Worm (Caenorhabditis elegans) whole organism, L4 larva: ENCODE data around the gene vab-3.

Experiments used
- D1046.2 ChIP-seq: fragments of 200-800 bp; sonication (Bioruptor generic); IDR thresholded peaks from 2 replicates; pipeline ENCODE4 v1.3.6; 2022; ENCODE audit warnings: missing genetic modification characterization, missing compliant biosample characterization
- F37D6.2 ChIP-seq: sonication (generic microtip); optimal IDR thresholded peaks from 2 replicates; lab custom pipeline; 2016; ENCODE audit warnings: mild to moderate bottlenecking, missing genetic modification characterization, missing compliant biosample characterization
- Y105C5A.15 ChIP-seq: fragments of 200-800 bp; sonication (Bioruptor generic); IDR thresholded peaks from 2 replicates; pipeline ENCODE4 v1.3.6; 2022; ENCODE audit warnings: missing genetic modification characterization, missing compliant biosample characterization
- daf-16 ChIP-seq, 3 experiments: sonication (generic microtip); optimal IDR thresholded peaks; 2 replicates each; lab custom pipeline; 2016 to 2017; ENCODE audit warnings: missing genetic modification characterization in 3 of 3, missing genetic modification reagents in 3 of 3, mild to moderate bottlenecking in 2 of 3, missing compliant biosample characterization in 2 of 3, missing biosample characterization in 1 of 3, moderate library complexity in 1 of 3
- dmd-6 ChIP-seq: fragments of 200-800 bp; sonication (Bioruptor generic); IDR thresholded peaks from 2 replicates; pipeline ENCODE4 v1.3.6; 2022; ENCODE audit warnings: missing genetic modification reagents, missing genetic modification characterization, missing compliant biosample characterization
- dpl-1 ChIP-seq: fragments of 150-350 bp; optimal IDR thresholded peaks from 2 replicates; lab custom pipeline; 2014; ENCODE audit warnings: missing biosample characterization, missing genetic modification reagents, missing genetic modification characterization
- dve-1 ChIP-seq: sonication (generic microtip); optimal IDR thresholded peaks from 2 replicates; lab custom pipeline; 2017; ENCODE audit warnings: antibody characterized with exemption, mild to moderate bottlenecking, missing genetic modification characterization, missing compliant biosample characterization; ENCODE audit not compliant: insufficient read depth
- egl-43 ChIP-seq: fragments of 200-800 bp; sonication (Bioruptor generic); IDR thresholded peaks from 2 replicates; pipeline ENCODE4 v1.3.6; 2022; ENCODE audit warnings: missing genetic modification reagents, missing genetic modification characterization, missing compliant biosample characterization
- fos-1 ChIP-seq: fragments of 150-350 bp; optimal IDR thresholded peaks from 2 replicates; lab custom pipeline; 2014; ENCODE audit warnings: missing biosample characterization, missing genetic modification characterization
- hif-1 ChIP-seq, 2 experiments: sonication (generic microtip); optimal IDR thresholded peaks; 2 replicates each; lab custom pipeline; 2016 to 2017; ENCODE audit warnings: missing compliant biosample characterization in 2 of 2, missing genetic modification characterization in 2 of 2, missing genetic modification reagents in 2 of 2, missing genotype in 2 of 2, mild to moderate bottlenecking in 1 of 2
- hlh-11 ChIP-seq: fragments of 200-800 bp; sonication (Bioruptor generic); optimal IDR thresholded peaks from 2 replicates; lab custom pipeline; 2018; ENCODE audit warnings: mild to moderate bottlenecking, missing genetic modification characterization, missing compliant biosample characterization
- hlh-30 ChIP-seq: sonication (generic microtip); optimal IDR thresholded peaks from 2 replicates; lab custom pipeline; 2017; ENCODE audit warnings: antibody characterized with exemption, mild to moderate bottlenecking, missing genetic modification characterization, missing compliant biosample characterization; ENCODE audit not compliant: insufficient read depth
- lin-1 ChIP-seq: fragments of 200-800 bp; sonication (Bioruptor generic); IDR thresholded peaks from 2 replicates; pipeline ENCODE4 v1.3.6; 2022; ENCODE audit warnings: missing genetic modification reagents, missing genetic modification characterization, missing compliant biosample characterization
- lin-39 ChIP-seq: fragments of 150-350 bp; optimal IDR thresholded peaks from 2 replicates; lab custom pipeline; 2014; ENCODE audit warnings: missing biosample characterization, missing genetic modification reagents, missing genetic modification characterization
- mxl-3 ChIP-seq: fragments of 200-800 bp; sonication (Bioruptor generic); optimal IDR thresholded peaks from 2 replicates; lab custom pipeline; 2018; ENCODE audit warnings: mild to moderate bottlenecking, missing genetic modification characterization, missing compliant biosample characterization
- nhr-237 ChIP-seq: sonication (generic microtip); optimal IDR thresholded peaks from 2 replicates; lab custom pipeline; 2017; ENCODE audit warnings: missing biosample characterization, missing genetic modification characterization
- nhr-28 ChIP-seq: fragments of 150-350 bp; optimal IDR thresholded peaks from 2 replicates; lab custom pipeline; 2014; ENCODE audit warnings: missing biosample characterization, missing genetic modification characterization
- nhr-41 ChIP-seq: fragments of 200-800 bp; sonication (Bioruptor generic); IDR thresholded peaks from 2 replicates; pipeline ENCODE4 v1.3.6; 2022; ENCODE audit warnings: missing genetic modification reagents, missing genetic modification characterization, missing compliant biosample characterization
- nhr-48 ChIP-seq: sonication (generic microtip); optimal IDR thresholded peaks from 2 replicates; lab custom pipeline; 2016; ENCODE audit warnings: mild to moderate bottlenecking, missing genetic modification characterization, missing compliant biosample characterization
- nhr-77 ChIP-seq: fragments of 150-350 bp; optimal IDR thresholded peaks from 2 replicates; lab custom pipeline; 2014; ENCODE audit warnings: missing biosample characterization, missing genetic modification characterization
- pqm-1 ChIP-seq: sonication (generic microtip); optimal IDR thresholded peaks from 2 replicates; lab custom pipeline; 2017; ENCODE audit warnings: missing biosample characterization, missing genetic modification characterization
- skn-1 ChIP-seq: fragments of 150-350 bp; optimal IDR thresholded peaks from 2 replicates; lab custom pipeline; 2014; ENCODE audit warnings: missing biosample characterization, missing genetic modification characterization
- snpc-1.2 ChIP-seq: fragments of 200-800 bp; sonication (Bioruptor generic); IDR thresholded peaks from 2 replicates; pipeline ENCODE4 v1.3.6; 2022; ENCODE audit warnings: missing genetic modification reagents, missing genetic modification characterization, missing compliant biosample characterization
- unc-62 ChIP-seq, 3 experiments: fragments of 150-350 bp in 1 of 3; sonication (generic microtip); optimal IDR thresholded peaks in 2 of 3; peaks in 1 of 3; 1 replicate in 1 of 3; 2 replicates in 2 of 3; lab custom pipeline; 2014 to 2017; ENCODE audit warnings: missing biosample characterization in 3 of 3, missing genetic modification characterization in 3 of 3, missing genetic modification reagents in 3 of 3, missing genotype in 1 of 3
- zag-1 ChIP-seq: fragments of 150-350 bp; optimal IDR thresholded peaks from 2 replicates; lab custom pipeline; 2014; ENCODE audit warnings: missing biosample characterization, missing genetic modification characterization
- zip-11 ChIP-seq: fragments of 200-800 bp; sonication (Bioruptor generic); IDR thresholded peaks from 2 replicates; pipeline ENCODE4 v1.3.6; 2022; ENCODE audit warnings: missing genetic modification characterization, missing compliant biosample characterization
- ztf-7 ChIP-seq: fragments of 150-350 bp; optimal IDR thresholded peaks from 2 replicates; lab custom pipeline; 2014; ENCODE audit warnings: missing biosample characterization, missing genetic modification characterization

Gene vab-3

ce11 chrX:10533447-10533846 lies 33.8 kb downstream of the vab-3 start, which contains the start of gene glo-3 (continued):
- TF ChIP-seq Y105C5A.15 (no peak), zag-1 (no peak), nhr-48 (no peak), fos-1 (tag; lab: Kevin White, UChicago) (no peak), dpl-1 (no peak), skn-1 (no peak), lin-1 (no peak), mxl-3 (GFP tag; lab: Kevin White, UChicago) (no peak), nhr-28 (tag; lab: Kevin White, UChicago) (peak; percentile 26)

DNA sequence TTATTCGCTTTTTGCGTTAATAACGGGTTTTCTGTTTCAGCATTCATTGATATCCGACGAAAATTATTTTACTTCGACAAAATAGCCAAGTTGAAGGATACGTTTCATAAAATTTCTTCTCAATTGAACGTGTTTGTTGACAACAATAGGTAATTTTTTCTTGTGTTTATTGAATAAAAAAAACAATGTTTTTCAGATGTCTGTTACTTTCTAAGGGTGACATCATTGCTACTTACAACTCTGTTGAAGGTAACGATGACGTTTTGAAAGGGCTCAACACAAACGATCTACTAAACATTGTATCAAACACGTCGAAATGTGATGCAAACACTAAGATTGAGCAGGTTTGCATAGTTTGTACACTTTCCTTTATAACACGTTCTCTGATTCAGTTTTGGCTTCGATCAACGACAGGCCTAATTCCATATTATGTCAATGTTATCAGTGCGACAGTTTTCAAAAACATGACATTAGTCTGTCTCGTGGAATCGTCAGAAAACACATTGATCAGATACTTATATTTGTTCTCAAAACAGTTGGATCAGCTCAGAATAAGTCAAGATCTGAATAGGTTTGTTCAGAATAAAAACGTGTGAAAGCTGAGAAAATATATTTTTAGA lies 35.0 kb downstream of the vab-3 start:
- TF ChIP-seq daf-16 (GFP tag; optimal IDR thresholded peaks at IDR 0.05; lab: Kevin White, UChicago) (no peak), daf-16 (tag; optimal IDR thresholded peaks at IDR 0.05; lab: Kevin White, UChicago) (peak; percentile 46), unc-62 (GFP tag; optimal IDR thresholded peaks at IDR 0.05 in 1 of 2; lab: Kevin White, UChicago) (peak in 1 of 2 experiments; percentile 73), unc-62 (tag; optimal IDR thresholded peaks at IDR 0.05; lab: Kevin White, UChicago) (no peak), D1046.2 (GFP tag; lab: Robert Waterston, UW) (no peak), hif-1 (tag; optimal IDR thresholded peaks at IDR 0.05; lab: Kevin White, UChicago) (peak in 1 of 2 experiments; percentile 28), dve-1 (tag; lab: Kevin White, UChicago) (peak; percentile 50), hlh-11 (peak; percentile 37), ztf-7 (tag; lab: Kevin White, UChicago) (no peak), dmd-6 (GFP tag; lab: Robert Waterston, UW) (peak; percentile 31; the same call in 1 of the 2 replicates), hlh-30 (tag; lab: Kevin White, UChicago) (peak; percentile 18), egl-43 (GFP tag; lab: Robert Waterston, UW) (no peak)

ce11 chrX:10541789-10542188 lies 42.1 kb downstream of the vab-3 start:
- no peak for TF ChIP-seq lin-39 (tag; lab: Kevin White, UChicago)
- no peak for TF ChIP-seq nhr-237 (tag; lab: Kevin White, UChicago)
- TF ChIP-seq unc-62 (GFP tag; optimal IDR thresholded peaks at IDR 0.05 in 1 of 2; lab: Kevin White, UChicago): peak in 1 of 2 experiments; percentile 93
- no peak for TF ChIP-seq unc-62 (tag; optimal IDR thresholded peaks at IDR 0.05; lab: Kevin White, UChicago)
- no peak for TF ChIP-seq nhr-41

DNA sequence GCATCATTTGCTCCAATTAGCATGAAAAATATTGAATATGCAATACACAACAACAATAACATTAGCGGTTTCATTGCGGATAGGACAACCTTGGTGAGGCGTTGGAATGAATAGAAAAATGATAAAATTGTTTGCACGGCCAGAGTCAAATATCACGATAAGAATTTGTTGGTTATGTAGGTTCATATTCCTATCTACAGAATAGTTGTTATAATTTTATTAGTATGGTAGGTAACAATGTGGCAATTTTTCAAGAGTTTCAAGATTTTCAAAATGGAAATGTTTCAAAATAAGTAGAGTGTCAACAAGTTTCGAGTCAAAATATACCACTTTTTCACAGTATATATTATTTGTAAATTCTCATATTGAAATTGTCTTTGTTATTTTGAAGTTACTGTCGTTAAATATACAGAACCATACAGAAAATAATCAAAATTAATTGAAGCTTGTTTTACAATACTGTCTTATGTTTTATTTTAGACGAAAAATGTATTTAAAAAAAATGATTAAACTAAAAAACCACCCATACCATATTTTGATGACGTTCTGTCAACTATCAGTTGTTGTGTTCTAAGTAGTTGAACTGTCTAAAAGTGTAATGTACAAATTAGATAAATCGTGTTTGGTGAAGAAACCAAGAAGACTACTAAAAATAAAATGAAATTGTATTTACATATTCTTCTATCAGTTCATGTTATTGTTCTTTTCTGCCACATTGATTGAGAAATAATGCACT lies 42.8 kb downstream of the vab-3 start, which contains the start of the genes F59F5.3 and F59F5.4:
TSS of gene F59F5.3 (minus strand) at position 101 of the 736 bp plus-strand sequence.
TSS of gene F59F5.4 (plus strand) at position 686 of the 736 bp plus-strand sequence.
- TF ChIP-seq nhr-237 (tag; lab: Kevin White, UChicago): no peak
- TF ChIP-seq dve-1 (tag; lab: Kevin White, UChicago): peak; percentile 25
- TF ChIP-seq nhr-28 (tag; lab: Kevin White, UChicago): peak; percentile 6
- TF ChIP-seq daf-16 (GFP tag; optimal IDR thresholded peaks at IDR 0.05; lab: Kevin White, UChicago): no peak
- TF ChIP-seq daf-16 (tag; optimal IDR thresholded peaks at IDR 0.05; lab: Kevin White, UChicago): peak; percentile 75
- no peak for TF ChIP-seq F37D6.2 (tag; lab: Kevin White, UChicago)
- TF ChIP-seq pqm-1 (tag; lab: Kevin White, UChicago): peak; percentile 42

- TF ChIP-seq snpc-1.2 (GFP tag; lab: Robert Waterston, UW) (no peak), lin-39 (tag; lab: Kevin White, UChicago) (no peak), zip-11 (no peak), nhr-77 (tag; lab: Kevin White, UChicago) (no peak)
Measured at ce11 chrX:10545716-10546115, 46.0 kb downstream of the vab-3 start, which contains the start of gene F59F5.5. F59F5.5 (plus strand) TSS chrX:10546016.
